Worm (Caenorhabditis elegans) whole organism, young adult: ENCODE measurements around the gene C14B1.8.

Source experiments
- B0261.1 ChIP-seq: sonication (generic microtip); optimal IDR thresholded peaks from 2 replicates; lab custom pipeline; 2016; ENCODE audit warnings: mild to moderate bottlenecking, missing genetic modification characterization, moderate library complexity, missing compliant biosample characterization
- F57C9.4 ChIP-seq: sonication (generic microtip); optimal IDR thresholded peaks from 2 replicates; lab custom pipeline; 2017; ENCODE audit warnings: mild to moderate bottlenecking, missing genetic modification characterization, missing compliant biosample characterization
- K11D2.4 ChIP-seq: fragments of 200-800 bp; sonication (Bioruptor generic); IDR thresholded peaks from 2 replicates; pipeline ENCODE4 v1.3.6; 2022; ENCODE audit warnings: missing genetic modification reagents, missing genetic modification characterization, missing compliant biosample characterization
- Y53F4B.3 ChIP-seq: fragments of 200-800 bp; sonication (Bioruptor generic); IDR thresholded peaks from 2 replicates; pipeline ENCODE4 v1.3.6; 2022; ENCODE audit warnings: missing genetic modification reagents, missing genetic modification characterization, missing compliant biosample characterization
- ama-1 ChIP-seq, 3 experiments: fragments of 150-350 bp in 1 of 3; sonication (generic microtip) in 2 of 3; optimal IDR thresholded peaks; 2 replicates each; lab custom pipeline; 2014 to 2018; ENCODE audit warnings: missing biosample characterization in 2 of 3, missing genetic modification characterization in 2 of 3, missing genetic modification reagents in 2 of 3
- aptf-2 ChIP-seq: fragments of 200-800 bp; sonication (Bioruptor generic); conservative IDR thresholded peaks from 2 replicates; pipeline ENCODE4 v1.3.6; 2022; ENCODE audit warnings: missing genetic modification reagents, missing genetic modification characterization, missing compliant biosample characterization
- aptf-3 ChIP-seq: fragments of 200-800 bp; sonication (Bioruptor generic); IDR thresholded peaks from 2 replicates; pipeline ENCODE4 v1.3.6; 2022; ENCODE audit warnings: missing genetic modification characterization, missing compliant biosample characterization
- attf-3 ChIP-seq: fragments of 200-800 bp; sonication (Bioruptor generic); conservative IDR thresholded peaks from 2 replicates; pipeline ENCODE4 v1.3.6; 2022; ENCODE audit warnings: missing genetic modification reagents, missing genetic modification characterization, missing compliant biosample characterization
- attf-6 ChIP-seq: fragments of 200-800 bp; sonication (Bioruptor generic); IDR thresholded peaks from 2 replicates; pipeline ENCODE4 v1.3.6; 2022; ENCODE audit warnings: missing genetic modification reagents, missing genetic modification characterization, missing compliant biosample characterization
- cebp-1 ChIP-seq, 2 experiments: fragments of 200-800 bp in 1 of 2; sonication (Bioruptor generic) in 1 of 2; sonication (generic microtip) in 1 of 2; IDR thresholded peaks in 1 of 2; optimal IDR thresholded peaks in 1 of 2; 2 replicates each; pipeline versions ENCODE4 v1.3.6 to Lab custom; 2017 to 2022; ENCODE audit warnings: missing compliant biosample characterization in 2 of 2, missing genetic modification characterization in 2 of 2, mild to moderate bottlenecking in 1 of 2, missing genetic modification reagents in 1 of 2, moderate library complexity in 1 of 2
- cebp-2 ChIP-seq: fragments of 200-800 bp; sonication (Bioruptor generic); IDR thresholded peaks from 2 replicates; pipeline ENCODE4 v1.3.6; 2022; ENCODE audit warnings: missing genetic modification characterization, missing compliant biosample characterization
- ceh-27 ChIP-seq: fragments of 200-800 bp; sonication (Bioruptor generic); optimal IDR thresholded peaks from 2 replicates; lab custom pipeline; 2018; ENCODE audit warnings: mild to moderate bottlenecking, missing genetic modification characterization, moderate library complexity, missing compliant biosample characterization
- chd-7 ChIP-seq: sonication (generic microtip); optimal IDR thresholded peaks from 2 replicates; lab custom pipeline; 2016; ENCODE audit warnings: mild to moderate bottlenecking, missing genetic modification characterization, moderate library complexity, missing compliant biosample characterization
- egl-44 ChIP-seq: fragments of 200-800 bp; sonication (Bioruptor generic); IDR thresholded peaks from 2 replicates; pipeline ENCODE4 v1.3.6; 2022; ENCODE audit warnings: missing genetic modification reagents, missing genetic modification characterization, missing compliant biosample characterization
- ekl-4 ChIP-seq: fragments of 200-800 bp; sonication (Bioruptor generic); IDR thresholded peaks from 2 replicates; pipeline ENCODE4 v1.3.6; 2022; ENCODE audit warnings: missing genetic modification reagents, missing genetic modification characterization, missing compliant biosample characterization
- hlh-26 ChIP-seq: fragments of 200-800 bp; sonication (Bioruptor generic); conservative IDR thresholded peaks from 2 replicates; pipeline ENCODE4 v1.3.6; 2022; ENCODE audit warnings: missing genetic modification reagents, missing genetic modification characterization, missing compliant biosample characterization
- hmg-1.2 ChIP-seq: fragments of 200-800 bp; sonication (Bioruptor generic); IDR thresholded peaks from 2 replicates; pipeline ENCODE4 v1.3.6; 2022; ENCODE audit warnings: missing genetic modification reagents, missing genetic modification characterization, missing compliant biosample characterization
- lin-40 ChIP-seq: sonication (generic microtip); optimal IDR thresholded peaks from 2 replicates; lab custom pipeline; 2016; ENCODE audit warnings: missing genetic modification characterization, mild to moderate bottlenecking, missing compliant biosample characterization, missing genotype, missing genetic modification reagents
- lin-54 ChIP-seq: fragments of 200-800 bp; sonication (Bioruptor generic); optimal IDR thresholded peaks from 2 replicates; lab custom pipeline; 2018; ENCODE audit warnings: mild to moderate bottlenecking, missing genetic modification characterization, missing compliant biosample characterization
- lsy-27 ChIP-seq: sonication (generic microtip); optimal IDR thresholded peaks from 2 replicates; lab custom pipeline; 2017; ENCODE audit warnings: missing genetic modification characterization, mild to moderate bottlenecking, missing compliant biosample characterization, antibody characterized with exemption, missing genotype, borderline replicate concordance; ENCODE audit not compliant: insufficient read depth
- mes-4 ChIP-seq: sonication (generic microtip); optimal IDR thresholded peaks from 2 replicates; lab custom pipeline; 2016; ENCODE audit warnings: missing genotype, missing genetic modification characterization, missing compliant biosample characterization
- nfya-2 ChIP-seq: fragments of 200-800 bp; sonication (Bioruptor generic); IDR thresholded peaks from 2 replicates; pipeline ENCODE4 v1.3.6; 2022; ENCODE audit warnings: missing genetic modification reagents, missing genetic modification characterization, missing compliant biosample characterization
- nfyb-1 ChIP-seq: fragments of 200-800 bp; sonication (Bioruptor generic); IDR thresholded peaks from 2 replicates; pipeline ENCODE4 v1.3.6; 2022; ENCODE audit warnings: missing genetic modification reagents, missing genetic modification characterization, missing compliant biosample characterization
- nhr-27 ChIP-seq: fragments of 200-800 bp; sonication (Bioruptor generic); optimal IDR thresholded peaks from 2 replicates; lab custom pipeline; 2018; ENCODE audit warnings: mild to moderate bottlenecking, missing genetic modification characterization, moderate library complexity, missing compliant biosample characterization
- pha-4 ChIP-seq: fragments of 150-350 bp; sonication (generic microtip); optimal IDR thresholded peaks from 2 replicates; lab custom pipeline; 2014; ENCODE audit warnings: missing biosample characterization, missing genetic modification reagents, missing genetic modification characterization
- rec-8 ChIP-seq, 2 experiments: sonication (generic microtip); optimal IDR thresholded peaks; 2 replicates each; lab custom pipeline; 2016; ENCODE audit warnings: mild to moderate bottlenecking in 2 of 2, missing genetic modification characterization in 2 of 2, missing genetic modification reagents in 2 of 2, missing genotype in 2 of 2, missing biosample characterization in 1 of 2, missing compliant biosample characterization in 1 of 2, moderate library complexity in 1 of 2
- rpc-1 ChIP-seq, 2 experiments: fragments of 150-350 bp in 1 of 2; sonication (generic microtip) in 1 of 2; optimal IDR thresholded peaks; 2 replicates each; lab custom pipeline; 2014 to 2018; ENCODE audit warnings: missing biosample characterization in 1 of 2, missing genetic modification characterization in 1 of 2, missing genetic modification reagents in 1 of 2, missing genotype in 1 of 2
- sdz-38 ChIP-seq: sonication (generic microtip); optimal IDR thresholded peaks from 2 replicates; lab custom pipeline; 2016; ENCODE audit warnings: missing genotype, missing genetic modification characterization, missing compliant biosample characterization
- snpc-1.3 ChIP-seq: sonication (generic microtip); optimal IDR thresholded peaks from 2 replicates; lab custom pipeline; 2017; ENCODE audit warnings: missing genetic modification characterization, mild to moderate bottlenecking, missing compliant biosample characterization, antibody characterized with exemption, moderate library complexity, missing genotype, missing genetic modification reagents; ENCODE audit not compliant: insufficient read depth
- snpc-3.4 ChIP-seq: sonication (generic microtip); optimal IDR thresholded peaks from 2 replicates; lab custom pipeline; 2017; ENCODE audit warnings: missing genetic modification characterization, mild to moderate bottlenecking, missing compliant biosample characterization, antibody characterized with exemption, moderate library complexity, missing genotype, missing genetic modification reagents
- unc-130 ChIP-seq: sonication (generic microtip); optimal IDR thresholded peaks from 2 replicates; lab custom pipeline; 2016; ENCODE audit warnings: missing genetic modification reagents, missing genetic modification characterization, missing compliant biosample characterization
- zim-3 ChIP-seq: sonication (generic microtip); optimal IDR thresholded peaks from 2 replicates; lab custom pipeline; 2017; ENCODE audit warnings: mild to moderate bottlenecking, missing genetic modification characterization, moderate library complexity, missing compliant biosample characterization

The C14B1.8 gene

ce11 chrIII:3694572-3694971 lies 24.9 kb downstream of the C14B1.8 start, which contains the start of gene npr-15:
Gene npr-15 (minus strand): TSS chrIII:3694672.
- no peak for TF ChIP-seq nhr-27 (tag; lab: Kevin White, UChicago)
- TF ChIP-seq aptf-2 (GFP tag; lab: Robert Waterston, UW), result no peak
- no peak for TF ChIP-seq snpc-3.4 (tag; lab: Kevin White, UChicago)
- no peak for TF ChIP-seq nfya-2 (GFP tag; lab: Robert Waterston, UW)
- no peak for TF ChIP-seq zim-3 (tag; lab: Kevin White, UChicago)
- no peak for TF ChIP-seq Y53F4B.3 (GFP tag; lab: Robert Waterston, UW)
- TF ChIP-seq ceh-27 (GFP tag; lab: Kevin White, UChicago), result no peak
- TF ChIP-seq attf-3 (GFP tag; lab: Robert Waterston, UW), result no peak
- no peak for TF ChIP-seq pha-4 (tag; lab: Kevin White, UChicago)
- TF ChIP-seq lsy-27 (tag; lab: Kevin White, UChicago), result no peak
- no peak for TF ChIP-seq ekl-4
- TF ChIP-seq rpc-1 (optimal IDR thresholded peaks at IDR 0.05; lab: Kevin White, UChicago), result no peak
- TF ChIP-seq rpc-1 (tag; optimal IDR thresholded peaks at IDR 0.05; lab: Kevin White, UChicago), result no peak
- no peak for TF ChIP-seq sdz-38 (tag; lab: Kevin White, UChicago)
- TF ChIP-seq snpc-1.3, result no peak
- no peak for TF ChIP-seq F57C9.4
- TF ChIP-seq cebp-2 (GFP tag; lab: Robert Waterston, UW), result no peak
- TF ChIP-seq aptf-3 (GFP tag; lab: Robert Waterston, UW), result no peak

- no peak for TF ChIP-seq attf-6 (GFP tag; lab: Robert Waterston, UW)
- TF ChIP-seq rec-8 (tag; optimal IDR thresholded peaks at IDR 0.05; lab: Kevin White, UChicago), result no peak
- TF ChIP-seq hmg-1.2 (GFP tag; lab: Robert Waterston, UW), result no peak
- TF ChIP-seq snpc-1.3, result no peak
- TF ChIP-seq cebp-1 (GFP tag; IDR thresholded peaks at IDR 0.05; lab: Robert Waterston, UW), result no peak
- TF ChIP-seq cebp-1 (tag; optimal IDR thresholded peaks at IDR 0.05; lab: Kevin White, UChicago), result no peak
- no peak for TF ChIP-seq mes-4 (tag; lab: Kevin White, UChicago)
- TF ChIP-seq K11D2.4, result no peak
- TF ChIP-seq attf-3 (GFP tag; lab: Robert Waterston, UW), result no peak
- TF ChIP-seq chd-7, result no peak
- TF ChIP-seq F57C9.4, result no peak
- TF ChIP-seq hlh-26, result no peak
- TF ChIP-seq egl-44, result no peak
- TF ChIP-seq lin-54 (GFP tag; lab: Kevin White, UChicago), result no peak
- no peak for TF ChIP-seq unc-130 (GFP tag; lab: Kevin White, UChicago)
These were observed 27.0 kb downstream of the C14B1.8 start for ce11 chrIII:3692516-3692915.

- TF ChIP-seq B0261.1, result no peak
- TF ChIP-seq nfyb-1 (GFP tag; lab: Robert Waterston, UW), result peak; percentile 84
These were observed 36.5 kb downstream of the C14B1.8 start for ce11 chrIII:3682869-3683403.

- TF ChIP-seq lin-40 (tag; lab: Kevin White, UChicago), result peak; percentile 2
- no peak for TF ChIP-seq ama-1 (optimal IDR thresholded peaks at IDR 0.05; lab: Kevin White, UChicago)
- no peak for TF ChIP-seq ama-1 (GFP tag; optimal IDR thresholded peaks at IDR 0.05; lab: Kevin White, UChicago)
- TF ChIP-seq hmg-1.2 (GFP tag; lab: Robert Waterston, UW), result peak; percentile 81
These were observed 38.0 kb downstream of the C14B1.8 start for ce11 chrIII:3681351-3681938.
